Fruit fly (Drosophila melanogaster) whole organism, embryonic: ENCODE data around the gene Kr-h1.

Source experiments
- Atf-2 ChIP-seq: fragments of 200-800 bp; sonication (Bioruptor generic); optimal IDR thresholded peaks from 2 replicates; lab custom pipeline; 2016; ENCODE audit warnings: missing biosample characterization, missing genetic modification characterization
- Atf6 ChIP-seq: fragments of 200-800 bp; sonication (Bioruptor generic); IDR thresholded peaks from 2 replicates; pipeline ENCODE4 v1.3.6; 2022; ENCODE audit warnings: missing biosample characterization, missing genetic modification characterization
- CG10267 ChIP-seq: fragments of 200-800 bp; sonication (Bioruptor generic); optimal IDR thresholded peaks from 2 replicates; lab custom pipeline; 2018; ENCODE audit warnings: missing biosample characterization, mild to moderate bottlenecking, missing genetic modification characterization, moderate library complexity
- CG10543 ChIP-seq: fragments of 200-800 bp; sonication (Bioruptor generic); optimal IDR thresholded peaks from 3 replicates; lab custom pipeline; 2017; ENCODE audit warnings: missing biosample characterization, mild to moderate bottlenecking, missing genetic modification characterization, moderate library complexity
- CG11085 ChIP-seq: fragments of 200-800 bp; sonication (Bioruptor generic); IDR thresholded peaks from 2 replicates; pipeline ENCODE4 v1.3.6; 2022; ENCODE audit warnings: missing biosample characterization, missing genetic modification characterization
- CG11504 ChIP-seq: fragments of 200-800 bp; sonication (Bioruptor generic); optimal IDR thresholded peaks from 3 replicates; lab custom pipeline; 2019; ENCODE audit warnings: missing biosample characterization, mild to moderate bottlenecking, missing genetic modification characterization, moderate library complexity
- CG11723 ChIP-seq: fragments of 200-800 bp; sonication (Bioruptor generic); optimal IDR thresholded peaks from 2 replicates; lab custom pipeline; 2017; ENCODE audit warnings: missing biosample characterization, mild to moderate bottlenecking, missing genetic modification characterization
- CG14710 ChIP-seq: fragments of 200-800 bp; sonication (Bioruptor generic); optimal IDR thresholded peaks from 3 replicates; lab custom pipeline; 2019; ENCODE audit warnings: missing biosample characterization, mild to moderate bottlenecking, missing genetic modification characterization, moderate library complexity
- CG18011 ChIP-seq: fragments of 200-800 bp; sonication (Bioruptor generic); optimal IDR thresholded peaks from 2 replicates; lab custom pipeline; 2017; ENCODE audit warnings: missing biosample characterization, missing genetic modification characterization, mild to moderate bottlenecking, moderate library complexity, missing genotype
- CG2129 ChIP-seq: fragments of 200-800 bp; sonication (Bioruptor generic); IDR thresholded peaks from 2 replicates; pipeline ENCODE4 v1.3.6; 2022; ENCODE audit warnings: missing biosample characterization, missing genetic modification characterization; ENCODE audit not compliant: partially characterized antibody
- CG31224 ChIP-seq: fragments of 200-800 bp; sonication (Bioruptor generic); IDR thresholded peaks from 2 replicates; pipeline ENCODE4 v1.3.6; 2022; ENCODE audit warnings: missing biosample characterization, missing genetic modification characterization
- CG31441 ChIP-seq: fragments of 200-800 bp; sonication (Bioruptor generic); IDR thresholded peaks from 2 replicates; pipeline ENCODE4 v1.3.6; 2022; ENCODE audit warnings: missing biosample characterization, missing genetic modification characterization
- CG33213 ChIP-seq: fragments of 200-800 bp; sonication (Bioruptor generic); optimal IDR thresholded peaks from 3 replicates; lab custom pipeline; 2016; ENCODE audit warnings: missing biosample characterization, missing genetic modification characterization
- CG4404 ChIP-seq: fragments of 200-800 bp; sonication (Bioruptor generic); IDR thresholded peaks from 2 replicates; pipeline ENCODE4 v1.3.6; 2022; ENCODE audit warnings: missing biosample characterization, missing genetic modification characterization
- CG6689 ChIP-seq: fragments of 200-800 bp; sonication (Bioruptor generic); IDR thresholded peaks from 2 replicates; pipeline ENCODE4 v1.3.6; 2022; ENCODE audit warnings: missing biosample characterization, missing genetic modification characterization
- CG7839 ChIP-seq: fragments of 200-800 bp; sonication (Bioruptor generic); optimal IDR thresholded peaks from 3 replicates; lab custom pipeline; 2018; ENCODE audit warnings: missing biosample characterization, mild to moderate bottlenecking, missing genetic modification characterization, moderate library complexity
- CG8290 ChIP-seq, 3 experiments: fragments of 200-800 bp; sonication (Bioruptor generic); optimal IDR thresholded peaks; 2 replicates each; lab custom pipeline; 2016 to 2019; ENCODE audit warnings: missing biosample characterization in 3 of 3, missing genetic modification characterization in 3 of 3, mild to moderate bottlenecking in 2 of 3, moderate library complexity in 1 of 3
- CG9727 ChIP-seq: fragments of 200-800 bp; sonication (Bioruptor generic); optimal IDR thresholded peaks from 3 replicates; lab custom pipeline; 2017; ENCODE audit warnings: missing biosample characterization, mild to moderate bottlenecking, missing genetic modification characterization
- CkIIα-i1 ChIP-seq: fragments of 200-800 bp; sonication (Bioruptor generic); IDR thresholded peaks from 2 replicates; pipeline ENCODE4 v1.3.6; 2022; ENCODE audit warnings: missing biosample characterization, missing genetic modification characterization
- Eip74EF ChIP-seq, 2 experiments: fragments of 200-800 bp in 1 of 2; fragments of >200 bp in 1 of 2; sonication (Bioruptor generic) in 1 of 2; optimal IDR thresholded peaks; 2 replicates each; lab custom pipeline; 2017 to 2019; ENCODE audit warnings: missing biosample characterization in 2 of 2, missing genetic modification characterization in 2 of 2, mild to moderate bottlenecking in 1 of 2, moderate library complexity in 1 of 2
- HLH3B ChIP-seq: fragments of 200-800 bp; sonication (Bioruptor generic); IDR thresholded peaks from 2 replicates; pipeline ENCODE4 v1.3.6; 2022; ENCODE audit warnings: missing biosample characterization, missing genetic modification characterization
- Hr3 ChIP-seq: fragments of 200-800 bp; sonication (Bioruptor generic); optimal IDR thresholded peaks from 3 replicates; lab custom pipeline; 2016; ENCODE audit warnings: missing biosample characterization, missing genetic modification characterization
- Mrtf ChIP-seq: fragments of 200-800 bp; sonication (Bioruptor generic); IDR thresholded peaks from 3 replicates; pipeline ENCODE4 v1.3.6; 2022; ENCODE audit warnings: missing biosample characterization, missing genetic modification characterization
- NC2α ChIP-seq: fragments of 200-800 bp; sonication (Bioruptor generic); optimal IDR thresholded peaks from 2 replicates; lab custom pipeline; 2016; ENCODE audit warnings: missing biosample characterization, missing genetic modification characterization
- Pdp1 ChIP-seq, 2 experiments: fragments of 200-800 bp; sonication (Bioruptor generic); optimal IDR thresholded peaks; 3 replicates each; lab custom pipeline; 2016; ENCODE audit warnings: missing biosample characterization in 2 of 2, missing genetic modification characterization in 2 of 2, mild to moderate bottlenecking in 1 of 2, moderate library complexity in 1 of 2
- Rx ChIP-seq: fragments of 200-800 bp; sonication (Bioruptor generic); IDR thresholded peaks from 2 replicates; pipeline ENCODE4 v1.3.6; 2022; ENCODE audit warnings: missing biosample characterization, missing genetic modification characterization
- Side ChIP-seq: fragments of 200-800 bp; sonication (Bioruptor generic); optimal IDR thresholded peaks from 2 replicates; lab custom pipeline; 2016; ENCODE audit warnings: missing biosample characterization, missing genetic modification characterization
- Six4 ChIP-seq: fragments of 200-800 bp; sonication (Bioruptor generic); optimal IDR thresholded peaks from 2 replicates; lab custom pipeline; 2016; ENCODE audit warnings: missing biosample characterization, missing genetic modification characterization
- Sox100B ChIP-seq: fragments of 200-800 bp; sonication (Bioruptor generic); optimal IDR thresholded peaks from 3 replicates; lab custom pipeline; 2018; ENCODE audit warnings: missing biosample characterization, mild to moderate bottlenecking, missing genetic modification characterization
- Sry-β ChIP-seq: fragments of 200-800 bp; sonication (Bioruptor generic); optimal IDR thresholded peaks from 2 replicates; lab custom pipeline; 2018; ENCODE audit warnings: missing biosample characterization, mild to moderate bottlenecking, missing genetic modification characterization, moderate library complexity
- Ssrp ChIP-seq: fragments of 200-800 bp; sonication (Bioruptor generic); optimal IDR thresholded peaks from 2 replicates; lab custom pipeline; 2018; ENCODE audit warnings: missing biosample characterization, mild to moderate bottlenecking, missing genetic modification characterization, moderate library complexity
- YL-1 ChIP-seq: fragments of 200-800 bp; sonication (Bioruptor generic); optimal IDR thresholded peaks from 3 replicates; lab custom pipeline; 2017; ENCODE audit warnings: missing biosample characterization, mild to moderate bottlenecking, missing genetic modification characterization
- ap ChIP-seq: fragments of 200-800 bp; sonication (Bioruptor generic); IDR thresholded peaks from 2 replicates; pipeline ENCODE4 v1.3.6; 2022; ENCODE audit warnings: missing biosample characterization, missing genetic modification characterization
- ara ChIP-seq: fragments of 200-800 bp; sonication (Bioruptor generic); IDR thresholded peaks from 2 replicates; pipeline ENCODE4 v1.3.6; 2022; ENCODE audit warnings: missing biosample characterization, missing genetic modification characterization
- bsh ChIP-seq, 2 experiments: fragments of 200-800 bp; sonication (Bioruptor generic); optimal IDR thresholded peaks; 2 replicates each; lab custom pipeline; 2017 to 2018; ENCODE audit warnings: mild to moderate bottlenecking in 2 of 2, missing biosample characterization in 2 of 2, missing genetic modification characterization in 2 of 2, moderate library complexity in 1 of 2
- chm ChIP-seq: fragments of 200-800 bp; sonication (Bioruptor generic); IDR thresholded peaks from 2 replicates; pipeline ENCODE4 v1.3.6; 2022; ENCODE audit warnings: missing biosample characterization, missing genetic modification characterization
- croc ChIP-seq: fragments of 200-800 bp; sonication (Bioruptor generic); conservative IDR thresholded peaks from 3 replicates; pipeline ENCODE4 v1.3.6; 2022; ENCODE audit warnings: missing biosample characterization, missing genetic modification characterization
- danr ChIP-seq: fragments of 200-800 bp; sonication (Bioruptor generic); IDR thresholded peaks from 2 replicates; pipeline ENCODE4 v1.3.6; 2022; ENCODE audit warnings: missing biosample characterization, missing genetic modification characterization
- dati ChIP-seq: fragments of 200-800 bp; sonication (Bioruptor generic); IDR thresholded peaks from 2 replicates; pipeline ENCODE4 v1.3.6; 2022; ENCODE audit warnings: missing biosample characterization, missing genetic modification characterization
- eve ChIP-seq, 2 experiments: fragments of >200 bp; optimal IDR thresholded peaks; 2 replicates each; lab custom pipeline; 2017; ENCODE audit warnings: missing biosample characterization in 2 of 2, missing genetic modification characterization in 2 of 2
- gce ChIP-seq: fragments of 200-800 bp; sonication (Bioruptor generic); IDR thresholded peaks from 3 replicates; pipeline ENCODE4 v1.3.6; 2022; ENCODE audit warnings: missing biosample characterization, missing genetic modification characterization
- gfzf ChIP-seq: fragments of 200-800 bp; sonication (Bioruptor generic); optimal IDR thresholded peaks from 2 replicates; lab custom pipeline; 2016; ENCODE audit warnings: missing biosample characterization, mild to moderate bottlenecking, missing genetic modification characterization, moderate library complexity
- kay ChIP-seq: fragments of 200-800 bp; sonication (Bioruptor generic); optimal IDR thresholded peaks from 2 replicates; lab custom pipeline; 2016; ENCODE audit warnings: missing biosample characterization, missing genetic modification characterization
- peb ChIP-seq: fragments of 200-800 bp; sonication (Bioruptor generic); IDR thresholded peaks from 2 replicates; pipeline ENCODE4 v1.3.6; 2022; ENCODE audit warnings: missing biosample characterization, missing genetic modification characterization
- prd ChIP-seq, 3 experiments: fragments of >200 bp in 2 of 3; fragments of 200-800 bp in 1 of 3; sonication (Bioruptor generic) in 1 of 3; optimal IDR thresholded peaks in 2 of 3; IDR thresholded peaks in 1 of 3; 2 replicates in 2 of 3; 3 replicates in 1 of 3; pipeline versions ENCODE4 v1.3.6 to Lab custom; 2017 to 2022; ENCODE audit warnings: missing biosample characterization in 1 of 3, missing genetic modification characterization in 1 of 3
- pum ChIP-seq: fragments of 200-800 bp; sonication (Bioruptor generic); optimal IDR thresholded peaks from 2 replicates; lab custom pipeline; 2016; ENCODE audit warnings: missing biosample characterization, missing genetic modification characterization
- seq ChIP-seq: fragments of 200-800 bp; sonication (Bioruptor generic); IDR thresholded peaks from 2 replicates; pipeline ENCODE4 v1.3.6; 2022; ENCODE audit warnings: missing biosample characterization, missing genetic modification characterization
- unc-4 ChIP-seq: fragments of 200-800 bp; sonication (Bioruptor generic); IDR thresholded peaks from 2 replicates; pipeline ENCODE4 v1.3.6; 2022; ENCODE audit warnings: missing biosample characterization, missing genetic modification characterization; ENCODE audit not compliant: partially characterized antibody
- z ChIP-seq: fragments of 200-800 bp; sonication (Bioruptor generic); IDR thresholded peaks from 3 replicates; pipeline ENCODE4 v1.3.6; 2022; ENCODE audit warnings: missing biosample characterization, missing genetic modification characterization

The Kr-h1 gene

dm6 chr2L:6051212-6051621 is 31.2 kb upstream of the Kr-h1 start (continued):
- TF ChIP-seq Hr3 (GFP tag; lab: Kevin White, UChicago) (peak; percentile 80), Side (GFP tag; lab: Kevin White, UChicago) (peak; percentile 98), CG4404 (GFP tag; lab: Robert Waterston, UW) (peak; percentile 41; the same call in 1 of the 2 replicates), Eip74EF (GFP tag; optimal IDR thresholded peaks at IDR 0.05; lab: Kevin White, UChicago) (peak in 1 of 2 experiments; percentile 97), CG31224 (peak; percentile 78), gfzf (GFP tag; lab: Kevin White, UChicago) (no peak), chm (GFP tag; lab: Robert Waterston, UW) (peak; percentile 97), CG18011 (GFP tag; lab: Kevin White, UChicago) (peak; percentile 86), Sox100B (GFP tag; lab: Kevin White, UChicago) (peak; percentile 94), CG31441 (GFP tag; lab: Robert Waterston, UW) (peak; percentile 96), CG33213 (GFP tag; lab: Kevin White, UChicago) (peak; percentile 96), Mrtf (GFP tag; lab: Robert Waterston, UW) (peak; percentile 94), gce (GFP tag; lab: Robert Waterston, UW) (peak; percentile 91), bsh (GFP tag; optimal IDR thresholded peaks at IDR 0.05; lab: Kevin White, UChicago) (peak; percentile 93 to 97), pum (GFP tag; lab: Kevin White, UChicago) (peak; percentile 90), CG2129 (GFP tag; lab: Robert Waterston, UW) (no peak), CG11085 (peak; percentile 50; the same call in 1 of the 2 replicates), kay (GFP tag; lab: Kevin White, UChicago) (peak; percentile 87), CG6689 (peak; percentile 94), Six4 (peak; percentile 93), HLH3B (peak; percentile 95), CG7839 (peak; percentile 96), CG11723 (GFP tag; lab: Kevin White, UChicago) (peak; percentile 95), Rx (GFP tag; lab: Robert Waterston, UW) (peak; percentile 80), eve (GFP tag; optimal IDR thresholded peaks at IDR 0.05; lab: Kevin White, UChicago) (no peak), dati (GFP tag; lab: Robert Waterston, UW) (peak; percentile 44; the same call in 1 of the 2 replicates), Pdp1 (GFP tag; optimal IDR thresholded peaks at IDR 0.05; lab: Kevin White, UChicago) (peak; percentile 92 to 93), peb (GFP tag; lab: Robert Waterston, UW) (peak; percentile 86), seq (GFP tag; lab: Robert Waterston, UW) (peak; percentile 97), Ssrp (tag; lab: Kevin White, UChicago) (peak; percentile 91), unc-4 (GFP tag; lab: Robert Waterston, UW) (no peak), CG10543 (GFP tag; lab: Kevin White, UChicago) (peak; percentile 96), CkIIα-i1 (GFP tag; lab: Robert Waterston, UW) (peak; percentile 36; the same call in 1 of the 2 replicates), Sry-β (GFP tag; lab: Kevin White, UChicago) (peak; percentile 60), ap (GFP tag; lab: Robert Waterston, UW) (peak; percentile 89), danr (GFP tag; lab: Robert Waterston, UW) (peak; percentile 37; the same call in 1 of the 2 replicates), Atf-2 (GFP tag; lab: Kevin White, UChicago) (peak; percentile 86), NC2α (GFP tag; lab: Kevin White, UChicago) (peak; percentile 81), CG9727 (GFP tag; lab: Kevin White, UChicago) (peak; percentile 98), prd (optimal IDR thresholded peaks at IDR 0.05; lab: Kevin White, UChicago) (no peak), prd (GFP tag; IDR thresholded peaks at IDR 0.05; lab: Robert Waterston, UW) (peak; percentile 84), croc (GFP tag; lab: Robert Waterston, UW) (peak; percentile 82), CG8290 (GFP tag; optimal IDR thresholded peaks at IDR 0.05; lab: Kevin White, UChicago) (peak; percentile 88), CG8290 (tag; optimal IDR thresholded peaks at IDR 0.05; lab: Kevin White, UChicago) (peak; percentile 84 to 98), CG11504 (tag; lab: Kevin White, UChicago) (peak; percentile 95), Atf6 (GFP tag; lab: Robert Waterston, UW) (peak; percentile 97), ara (GFP tag; lab: Robert Waterston, UW) (peak; percentile 96), z (GFP tag; lab: Robert Waterston, UW) (peak; percentile 64; the same call in 2 of the 3 replicates), CG10267 (peak; percentile 95), CG14710 (tag; lab: Kevin White, UChicago) (peak; percentile 94), YL-1 (peak; percentile 83)
